Worm (Caenorhabditis elegans): Measurements from ENCODE around the gene srj-6.

ce11 chrV:620987-621386, 33.3 kb downstream of the srj-6 start:
- TF ChIP-seq mes-4 (tag; optimal IDR thresholded peaks at IDR 0.05) (no peak), madf-10 (tag; optimal IDR thresholded peaks at IDR 0.05) (no peak), nhr-90 (tag; optimal IDR thresholded peaks at IDR 0.05) (no peak), hsf-1 (GFP tag; IDR thresholded peaks at IDR 0.05) (no peak), madf-6 (GFP tag; IDR thresholded peaks at IDR 0.05) (no peak), snpc-4 (GFP tag; optimal IDR thresholded peaks at IDR 0.05) (no peak), snpc-4 (tag; optimal IDR thresholded peaks at IDR 0.05) (no peak)
